Fruit fly (Drosophila melanogaster) whole organism, embryonic: ENCODE measurements around the gene Gr64d.

Source experiments
- Antp ChIP-seq: fragments of 200-800 bp; sonication (Bioruptor generic); optimal IDR thresholded peaks from 3 replicates; lab custom pipeline; 2016; ENCODE audit warnings: missing biosample characterization, missing genetic modification characterization
- Asciz ChIP-seq: fragments of 200-800 bp; sonication (Bioruptor generic); optimal IDR thresholded peaks from 2 replicates; lab custom pipeline; 2017; ENCODE audit warnings: missing biosample characterization, mild to moderate bottlenecking, missing genetic modification characterization, missing genetic modification reagents
- Awh ChIP-seq: fragments of 200-800 bp; sonication (Bioruptor generic); IDR thresholded peaks from 2 replicates; pipeline ENCODE4, ENCODE4 v1.3.6; 2022; ENCODE audit warnings: missing biosample characterization, missing genetic modification characterization
- CG10147 ChIP-seq: fragments of 200-800 bp; sonication (Bioruptor generic); optimal IDR thresholded peaks from 2 replicates; lab custom pipeline; 2019; ENCODE audit warnings: missing biosample characterization, mild to moderate bottlenecking, missing genetic modification characterization, moderate library complexity
- CG10267 ChIP-seq: fragments of 200-800 bp; sonication (Bioruptor generic); optimal IDR thresholded peaks from 2 replicates; lab custom pipeline; 2018; ENCODE audit warnings: missing biosample characterization, mild to moderate bottlenecking, missing genetic modification characterization, moderate library complexity
- CG11504 ChIP-seq: fragments of 200-800 bp; sonication (Bioruptor generic); optimal IDR thresholded peaks from 3 replicates; lab custom pipeline; 2019; ENCODE audit warnings: missing biosample characterization, mild to moderate bottlenecking, missing genetic modification characterization, moderate library complexity
- CG12104 ChIP-seq: fragments of 200-800 bp; sonication (Bioruptor generic); optimal IDR thresholded peaks from 3 replicates; lab custom pipeline; 2016; ENCODE audit warnings: missing biosample characterization, missing genetic modification characterization
- CG13894 ChIP-seq: fragments of 200-800 bp; sonication (Bioruptor generic); optimal IDR thresholded peaks from 3 replicates; lab custom pipeline; 2018; ENCODE audit warnings: missing biosample characterization, mild to moderate bottlenecking, missing genetic modification characterization, moderate library complexity
- CG15269 ChIP-seq: fragments of 200-800 bp; sonication (Bioruptor generic); optimal IDR thresholded peaks from 2 replicates; lab custom pipeline; 2018; ENCODE audit warnings: missing biosample characterization, mild to moderate bottlenecking, missing genetic modification characterization, moderate library complexity
- CG1603 ChIP-seq: fragments of 200-800 bp; sonication (Bioruptor generic); optimal IDR thresholded peaks from 2 replicates; lab custom pipeline; 2019; ENCODE audit warnings: missing biosample characterization, mild to moderate bottlenecking, missing genetic modification characterization, moderate library complexity
- CG31441 ChIP-seq: fragments of 200-800 bp; sonication (Bioruptor generic); IDR thresholded peaks from 2 replicates; pipeline ENCODE4 v1.3.6; 2022; ENCODE audit warnings: missing biosample characterization, missing genetic modification characterization
- CG6854 ChIP-seq: fragments of 200-800 bp; sonication (Bioruptor generic); optimal IDR thresholded peaks from 3 replicates; lab custom pipeline; 2017; ENCODE audit warnings: missing biosample characterization, mild to moderate bottlenecking, missing genetic modification characterization
- CG7839 ChIP-seq: fragments of 200-800 bp; sonication (Bioruptor generic); optimal IDR thresholded peaks from 3 replicates; lab custom pipeline; 2018; ENCODE audit warnings: missing biosample characterization, mild to moderate bottlenecking, missing genetic modification characterization, moderate library complexity
- CG7987 ChIP-seq: fragments of 200-800 bp; sonication (Bioruptor generic); optimal IDR thresholded peaks from 2 replicates; lab custom pipeline; 2018; ENCODE audit warnings: missing biosample characterization, mild to moderate bottlenecking, missing genetic modification characterization, moderate library complexity
- CG8478 ChIP-seq: fragments of >200 bp; optimal IDR thresholded peaks from 2 replicates; lab custom pipeline; 2018
- Chrac-16 ChIP-seq: fragments of 200-800 bp; sonication (Bioruptor generic); optimal IDR thresholded peaks from 3 replicates; lab custom pipeline; 2016; ENCODE audit warnings: missing biosample characterization, missing genetic modification characterization
- CoRest ChIP-seq: fragments of 200-800 bp; sonication (Bioruptor generic); optimal IDR thresholded peaks from 3 replicates; lab custom pipeline; 2018; ENCODE audit warnings: missing biosample characterization, mild to moderate bottlenecking, missing genetic modification characterization, moderate library complexity
- Dll ChIP-seq: fragments of 200-800 bp; sonication (Bioruptor generic); IDR thresholded peaks from 4 replicates; pipeline ENCODE4 v1.3.6; 2022; ENCODE audit warnings: missing biosample characterization, missing genetic modification characterization; ENCODE audit not compliant: partially characterized antibody
- Drgx ChIP-seq: fragments of 200-800 bp; sonication (Bioruptor generic); IDR thresholded peaks from 2 replicates; pipeline ENCODE4 v1.3.6; 2022; ENCODE audit warnings: missing biosample characterization, missing genetic modification characterization
- Ets65A ChIP-seq: fragments of 200-800 bp; sonication (Bioruptor generic); peaks from one replicate; lab custom pipeline; 2016; ENCODE audit warnings: missing biosample characterization, missing genetic modification characterization
- Lhr ChIP-seq: fragments of 200-800 bp; sonication (Bioruptor generic); optimal IDR thresholded peaks from 3 replicates; lab custom pipeline; 2017; ENCODE audit warnings: mild to moderate bottlenecking, missing biosample characterization, missing genetic modification reagents, missing genetic modification characterization
- Med ChIP-seq: fragments of 200-800 bp; sonication (Bioruptor generic); peaks from one replicate; lab custom pipeline; 2016; ENCODE audit warnings: missing biosample characterization, missing genetic modification characterization, mild to moderate bottlenecking, inconsistent platforms, moderate library complexity
- Sox102F ChIP-seq: fragments of 200-800 bp; sonication (Bioruptor generic); optimal IDR thresholded peaks from 2 replicates; lab custom pipeline; 2018; ENCODE audit warnings: missing biosample characterization, mild to moderate bottlenecking, missing genetic modification characterization, moderate library complexity
- Stat92E ChIP-seq, 3 experiments: fragments of >200 bp in 2 of 3; fragments of 200-800 bp in 1 of 3; sonication (Bioruptor generic) in 1 of 3; optimal IDR thresholded peaks; 2 replicates each; lab custom pipeline; 2017 to 2019; ENCODE audit warnings: missing biosample characterization in 3 of 3, missing genetic modification characterization in 3 of 3, mild to moderate bottlenecking in 1 of 3, moderate library complexity in 1 of 3
- aop ChIP-seq: fragments of 200-800 bp; sonication (Bioruptor generic); IDR thresholded peaks from 2 replicates; pipeline ENCODE4 v1.3.6; 2022; ENCODE audit warnings: missing biosample characterization, missing genetic modification characterization
- ara ChIP-seq: fragments of 200-800 bp; sonication (Bioruptor generic); IDR thresholded peaks from 2 replicates; pipeline ENCODE4 v1.3.6; 2022; ENCODE audit warnings: missing biosample characterization, missing genetic modification characterization
- bsh ChIP-seq, 2 experiments: fragments of 200-800 bp; sonication (Bioruptor generic); optimal IDR thresholded peaks; 2 replicates each; lab custom pipeline; 2017 to 2018; ENCODE audit warnings: mild to moderate bottlenecking in 2 of 2, missing biosample characterization in 2 of 2, missing genetic modification characterization in 2 of 2, moderate library complexity in 1 of 2
- chif ChIP-seq, 2 experiments: fragments of 200-800 bp; sonication (Bioruptor generic); optimal IDR thresholded peaks; 3 replicates each; lab custom pipeline; 2016; ENCODE audit warnings: missing biosample characterization in 2 of 2, missing genetic modification characterization in 2 of 2
- ci ChIP-seq: fragments of 200-800 bp; sonication (Bioruptor generic); IDR thresholded peaks from 3 replicates; pipeline ENCODE4 v1.3.6; 2022; ENCODE audit warnings: missing biosample characterization, missing genetic modification characterization
- cwo ChIP-seq: fragments of 200-800 bp; sonication (Bioruptor generic); optimal IDR thresholded peaks from 3 replicates; lab custom pipeline; 2017; ENCODE audit warnings: missing biosample characterization, missing genetic modification characterization, mild to moderate bottlenecking, moderate library complexity, missing genetic modification reagents
- disco-r ChIP-seq: fragments of 200-800 bp; sonication (Bioruptor generic); optimal IDR thresholded peaks from 2 replicates; lab custom pipeline; 2016; ENCODE audit warnings: missing biosample characterization, missing genetic modification characterization
- dmrt11E ChIP-seq: fragments of 200-800 bp; sonication (Bioruptor generic); optimal IDR thresholded peaks from 3 replicates; lab custom pipeline; 2018; ENCODE audit warnings: missing biosample characterization, mild to moderate bottlenecking, missing genetic modification characterization, moderate library complexity
- fd64A ChIP-seq: fragments of 200-800 bp; sonication (Bioruptor generic); optimal IDR thresholded peaks from 3 replicates; lab custom pipeline; 2018; ENCODE audit warnings: missing biosample characterization, mild to moderate bottlenecking, missing genetic modification characterization
- fd96Cb ChIP-seq: fragments of 200-800 bp; sonication (Bioruptor generic); optimal IDR thresholded peaks from 2 replicates; lab custom pipeline; 2018; ENCODE audit warnings: missing biosample characterization, mild to moderate bottlenecking, missing genetic modification characterization, moderate library complexity
- grau ChIP-seq: fragments of 200-800 bp; optimal IDR thresholded peaks from 3 replicates; lab custom pipeline; 2019; ENCODE audit warnings: missing biosample characterization, mild to moderate bottlenecking, missing genetic modification characterization, moderate library complexity
- grn ChIP-seq: fragments of 200-800 bp; sonication (Bioruptor generic); optimal IDR thresholded peaks from 3 replicates; lab custom pipeline; 2017; ENCODE audit warnings: missing biosample characterization, missing genetic modification characterization
- nmo ChIP-seq: fragments of 200-800 bp; sonication (Bioruptor generic); optimal IDR thresholded peaks from 2 replicates; lab custom pipeline; 2018; ENCODE audit warnings: missing biosample characterization, mild to moderate bottlenecking, missing genetic modification characterization, moderate library complexity
- otp ChIP-seq: fragments of 200-800 bp; sonication (Bioruptor generic); IDR thresholded peaks from 3 replicates; pipeline ENCODE4, ENCODE4 v1.3.6; 2022; ENCODE audit warnings: missing biosample characterization, missing genetic modification characterization
- prd ChIP-seq, 3 experiments: fragments of >200 bp in 2 of 3; fragments of 200-800 bp in 1 of 3; sonication (Bioruptor generic) in 1 of 3; optimal IDR thresholded peaks in 2 of 3; IDR thresholded peaks in 1 of 3; 2 replicates in 2 of 3; 3 replicates in 1 of 3; pipeline versions ENCODE4 v1.3.6 to Lab custom; 2017 to 2022; ENCODE audit warnings: missing biosample characterization in 1 of 3, missing genetic modification characterization in 1 of 3
- row ChIP-seq: fragments of 200-800 bp; sonication (Bioruptor generic); IDR thresholded peaks from 3 replicates; pipeline ENCODE4 v1.3.6; 2022; ENCODE audit warnings: missing biosample characterization, missing genetic modification characterization
- sc ChIP-seq, 3 experiments: fragments of >200 bp in 2 of 3; fragments of 200-800 bp in 1 of 3; sonication (Bioruptor generic) in 1 of 3; optimal IDR thresholded peaks; 2 replicates in 2 of 3; 3 replicates in 1 of 3; lab custom pipeline; 2017; ENCODE audit warnings: mild to moderate bottlenecking in 1 of 3, missing biosample characterization in 1 of 3, missing genetic modification characterization in 1 of 3, missing genetic modification reagents in 1 of 3
- sens ChIP-seq: fragments of 200-800 bp; sonication (Bioruptor generic); peaks from one replicate; lab custom pipeline; 2016; ENCODE audit warnings: missing biosample characterization, missing genetic modification characterization
- slbo ChIP-seq: fragments of 200-800 bp; sonication (Bioruptor generic); IDR thresholded peaks from 2 replicates; pipeline ENCODE4 v1.3.6; 2022; ENCODE audit warnings: missing biosample characterization, missing genetic modification characterization
- ttk ChIP-seq: fragments of 200-800 bp; sonication (Bioruptor generic); IDR thresholded peaks from 2 replicates; pipeline ENCODE4 v2.1.2; 2022; ENCODE audit warnings: missing biosample characterization, missing genetic modification characterization
- vnd ChIP-seq: fragments of 200-800 bp; sonication (Bioruptor generic); IDR thresholded peaks from 3 replicates; pipeline ENCODE4 v1.3.6; 2022; ENCODE audit warnings: missing biosample characterization, missing genetic modification characterization; ENCODE audit not compliant: partially characterized antibody
- zen2 ChIP-seq: fragments of 200-800 bp; sonication (Bioruptor generic); IDR thresholded peaks from 3 replicates; pipeline ENCODE4 v1.3.6; 2022; ENCODE audit warnings: missing biosample characterization, missing genetic modification characterization; ENCODE audit not compliant: partially characterized antibody
- zfh1 ChIP-seq: fragments of 200-800 bp; sonication (Bioruptor generic); IDR thresholded peaks from 3 replicates; pipeline ENCODE4 v1.3.6; 2022; ENCODE audit warnings: missing biosample characterization, missing genetic modification characterization

Gr64d gene

DNA sequence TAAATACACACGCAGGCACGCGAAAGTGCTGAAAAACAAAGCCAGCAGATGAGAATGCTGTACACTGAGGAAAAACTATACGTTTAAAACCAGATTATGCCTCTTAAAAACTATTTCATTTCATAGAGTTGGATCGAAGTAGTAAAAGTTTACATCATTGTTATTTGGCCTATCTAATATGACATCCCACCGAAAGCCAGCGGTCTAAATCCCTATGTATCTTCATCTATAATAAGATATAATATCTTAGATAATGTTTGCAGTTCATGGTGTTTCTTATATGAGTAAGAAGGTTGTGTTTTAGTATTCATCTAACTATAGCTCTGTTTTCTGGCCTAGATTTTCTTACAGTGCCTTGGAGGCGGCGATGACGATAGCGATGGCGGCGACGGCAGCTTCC lies 21.7 kb upstream of the Gr64d start (continued):
- TF ChIP-seq CG10147 (GFP tag; lab: Kevin White, UChicago) (peak; percentile 21), aop (GFP tag; lab: Robert Waterston, UW) (no peak), CG10267 (tag; lab: Kevin White, UChicago) (peak; percentile 22), Stat92E (GFP tag; optimal IDR thresholded peaks at IDR 0.05; lab: Kevin White, UChicago) (no peak), CG7987 (GFP tag; lab: Kevin White, UChicago) (no peak), CoRest (peak; percentile 21), Awh (GFP tag; lab: Robert Waterston, UW) (no peak), CG7839 (tag; lab: Kevin White, UChicago) (peak; percentile 38), nmo (peak; percentile 12), grau (tag; lab: Kevin White, UChicago) (peak; percentile 38), Lhr (GFP tag; lab: Kevin White, UChicago) (no peak), Antp (GFP tag; lab: Kevin White, UChicago) (no peak), Asciz (GFP tag; lab: Kevin White, UChicago) (peak; percentile 17), cwo (GFP tag; lab: Kevin White, UChicago) (peak; percentile 32), fd96Cb (peak; percentile 13), CG31441 (GFP tag; lab: Robert Waterston, UW) (peak; percentile 54)
- TF ChIP-seq, all 482 proteins: peak for 50

- TF ChIP-seq ci: 0 out of 3 replicates have a peak, but pooled peaks have one; percentile 18
- TF ChIP-seq CG12104 (GFP tag; lab: Kevin White, UChicago): no peak
- TF ChIP-seq ara (GFP tag; lab: Robert Waterston, UW): peak; percentile 23; the same call in 1 of the 2 replicates
- no peak for TF ChIP-seq vnd (GFP tag; lab: Robert Waterston, UW)
- no peak for TF ChIP-seq sc (optimal IDR thresholded peaks at IDR 0.05; lab: Kevin White, UChicago)
- no peak for TF ChIP-seq sc (GFP tag; optimal IDR thresholded peaks at IDR 0.05; lab: Kevin White, UChicago)
- peak in 1 of 2 experiments; percentile 39 for TF ChIP-seq bsh (GFP tag; optimal IDR thresholded peaks at IDR 0.05; lab: Kevin White, UChicago)
- peak; percentile 36 for TF ChIP-seq CG1603 (tag; lab: Kevin White, UChicago)
- TF ChIP-seq ttk (GFP tag; lab: Robert Waterston, UW): 0 out of 2 replicates have a peak, but pooled peaks have one; percentile 7
- peak; percentile 12 for TF ChIP-seq CG11504 (tag; lab: Kevin White, UChicago)
- TF ChIP-seq Med (GFP tag; lab: Kevin White, UChicago): peak; percentile 70
- TF ChIP-seq Ets65A (GFP tag; lab: Kevin White, UChicago): peak; percentile 93
- no peak for TF ChIP-seq zen2 (GFP tag; lab: Robert Waterston, UW)
- TF ChIP-seq Chrac-16 (GFP tag; lab: Kevin White, UChicago): peak; percentile 8
- no peak for TF ChIP-seq Dll (GFP tag; lab: Robert Waterston, UW)
- no peak for TF ChIP-seq CG6854 (GFP tag; lab: Kevin White, UChicago)
- TF ChIP-seq slbo (GFP tag; lab: Robert Waterston, UW): peak; percentile 16; the same call in 1 of the 2 replicates
- no peak for TF ChIP-seq CG13894 (tag; lab: Kevin White, UChicago)
- peak; percentile 25 for TF ChIP-seq Sox102F (GFP tag; lab: Kevin White, UChicago)
- peak; percentile 34 for TF ChIP-seq Drgx (GFP tag; lab: Robert Waterston, UW)
- TF ChIP-seq row (GFP tag; lab: Robert Waterston, UW): peak; percentile 28; the same call in 1 of the 3 replicates
- no peak for TF ChIP-seq CG8478
- no peak for TF ChIP-seq grn (GFP tag; lab: Kevin White, UChicago)
- TF ChIP-seq prd (optimal IDR thresholded peaks at IDR 0.05; lab: Kevin White, UChicago): no peak
- TF ChIP-seq prd (GFP tag; IDR thresholded peaks at IDR 0.05; lab: Robert Waterston, UW): peak; percentile 46; the same call in 1 of the 3 replicates
- peak; percentile 81 for TF ChIP-seq sens (GFP tag; lab: Kevin White, UChicago)
- peak in 1 of 2 experiments; percentile 10 for TF ChIP-seq chif (GFP tag; optimal IDR thresholded peaks at IDR 0.05; lab: Kevin White, UChicago)
- peak; percentile 14 for TF ChIP-seq nmo
- peak; percentile 46; the same call in 1 of the 3 replicates for TF ChIP-seq zfh1 (GFP tag; lab: Robert Waterston, UW)
- no peak for TF ChIP-seq disco-r
- TF ChIP-seq dmrt11E (tag; lab: Kevin White, UChicago): peak; percentile 28
- no peak for TF ChIP-seq CG15269 (tag; lab: Kevin White, UChicago)
- 0 out of 2 replicates have a peak, but pooled peaks have one; percentile 16 for TF ChIP-seq CG31441 (GFP tag; lab: Robert Waterston, UW)
- 0 out of 3 replicates have a peak, but pooled peaks have one; percentile 32 for TF ChIP-seq otp (GFP tag; lab: Robert Waterston, UW)
- TF ChIP-seq fd64A: no peak
These were observed 17.5 kb upstream of the Gr64d start for dm6 chr3L:4014349-4014748.
